Worm (Caenorhabditis elegans) whole organism, midembryonic: Measurements from ENCODE around the gene Y75D11A.2.

Experiments used
- flt-1 ChIP-seq: fragments of 200-800 bp; sonication (Bioruptor generic); IDR thresholded peaks from 2 replicates; pipeline ENCODE4 v1.3.6; 2022; ENCODE audit warnings: missing genetic modification characterization, missing compliant biosample characterization
- ztf-29 ChIP-seq: fragments of 200-800 bp; sonication (Bioruptor generic); IDR thresholded peaks from 2 replicates; pipeline ENCODE4 v1.3.6; 2022; ENCODE audit warnings: missing genetic modification reagents, missing genetic modification characterization, missing compliant biosample characterization

ce11 chrX:1737606-1738005 lies 5.0 kb upstream of the Y75D11A.2 start, which contains the start of gene F07G6.10:
- TF ChIP-seq ztf-29 (GFP tag; lab: Robert Waterston, UW) (no peak), flt-1 (no peak)
